Fruit fly (Drosophila melanogaster) whole organism, prepupa: Measurements from ENCODE around the gene TwdlN.

ENCODE experiments used
- CG4318 ChIP-seq: fragments of 200-800 bp; sonication (Bioruptor generic); optimal IDR thresholded peaks from 3 replicates; lab custom pipeline; 2017; ENCODE audit warnings: missing biosample characterization, mild to moderate bottlenecking, missing genetic modification characterization
- acj6 ChIP-seq: fragments of 200-800 bp; sonication (Bioruptor generic); optimal IDR thresholded peaks from 3 replicates; lab custom pipeline; 2016; ENCODE audit warnings: missing biosample characterization, missing genetic modification characterization
- pdm3 ChIP-seq: fragments of 200-800 bp; sonication (Bioruptor generic); optimal IDR thresholded peaks from 3 replicates; lab custom pipeline; 2016; ENCODE audit warnings: missing biosample characterization, missing genetic modification characterization

dm6 chr3R:26621314-26621813 is 10.3 kb upstream of the TwdlN start, which contains the start of gene TwdlP:
- TF ChIP-seq acj6 (GFP tag; lab: Kevin White, UChicago): no peak
- TF ChIP-seq CG4318 (GFP tag; lab: Kevin White, UChicago): no peak
- TF ChIP-seq pdm3 (GFP tag; lab: Kevin White, UChicago): no peak
